Worm (Caenorhabditis elegans): ENCODE measurements around the gene T06D8.9.

- TF ChIP-seq bed-3 (GFP tag; optimal IDR thresholded peaks at IDR 0.05): no peak
- no peak for TF ChIP-seq pha-4 (tag; optimal IDR thresholded peaks at IDR 0.05)
- no peak for TF ChIP-seq mep-1 (tag; optimal IDR thresholded peaks at IDR 0.05)
- no peak for TF ChIP-seq unc-39 (tag; optimal IDR thresholded peaks at IDR 0.05)
- TF ChIP-seq nhr-237 (tag; optimal IDR thresholded peaks at IDR 0.05): no peak
These were observed 42.3 kb downstream of the T06D8.9 start, which contains the start of gene unc-130 for ce11 chrII:11281666-11282065.

All from whole organism, mixed stage, embryonic.